Worm (Caenorhabditis elegans): ENCODE data around the gene tmc-1.

DNA sequence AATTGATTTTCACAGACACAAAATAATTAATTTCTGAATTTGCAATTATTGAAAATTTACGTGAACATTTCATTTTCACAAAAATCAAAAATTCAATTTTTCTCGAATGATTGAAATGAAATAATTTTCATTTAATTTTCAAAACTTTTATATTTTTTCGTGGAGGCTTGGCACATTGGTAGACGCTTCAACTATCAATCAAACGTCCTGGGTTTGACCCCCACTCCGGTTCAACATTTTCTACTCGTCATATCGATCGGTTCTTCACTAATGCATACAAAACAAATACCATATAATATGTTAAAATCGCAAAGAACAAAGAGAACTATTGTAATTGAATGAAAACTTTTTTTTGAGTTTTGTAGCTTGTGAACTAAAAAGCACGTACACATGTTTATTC lies 45.9 kb downstream of the tmc-1 start:
- TF ChIP-seq lsy-12 (tag; optimal IDR thresholded peaks at IDR 0.05), result no peak
- no peak for TF ChIP-seq fos-1 (tag; optimal IDR thresholded peaks at IDR 0.05)
- TF ChIP-seq nhr-25 (tag; optimal IDR thresholded peaks at IDR 0.05), result no peak
- no peak for TF ChIP-seq pqm-1 (tag; optimal IDR thresholded peaks at IDR 0.05)
- TF ChIP-seq nhr-28 (tag; optimal IDR thresholded peaks at IDR 0.05), result no peak
- TF ChIP-seq ceh-28 (tag; optimal IDR thresholded peaks at IDR 0.05), result no peak
- TF ChIP-seq egl-27 (tag; optimal IDR thresholded peaks at IDR 0.05), result no peak
- TF ChIP-seq snpc-4 (tag; optimal IDR thresholded peaks at IDR 0.05), result no peak
